Worm (Caenorhabditis elegans): ENCODE data around the gene sly-1.

sly-1 gene

ce11 chrIII:10505943-10506698 is 737 bp upstream of the sly-1 start (continued):
- TF ChIP-seq lsy-27 (tag; optimal IDR thresholded peaks at IDR 0.05; ENCODE audit: borderline replicate concordance, insufficient read depth) (no peak), tbp1 (GFP tag; optimal IDR thresholded peaks at IDR 0.05) (peak; percentile 62), rec-8 (tag; optimal IDR thresholded peaks at IDR 0.05) (no peak), madf-8 (GFP tag; conservative IDR thresholded peaks at IDR 0.05) (peak; percentile 70), lin-26 (GFP tag; IDR thresholded peaks at IDR 0.05) (peak; percentile 96), T07F8.4 (tag; optimal IDR thresholded peaks at IDR 0.05) (no peak)

- TF ChIP-seq aptf-2 (GFP tag; conservative IDR thresholded peaks at IDR 0.05) (no peak), ceh-27 (GFP tag; optimal IDR thresholded peaks at IDR 0.05) (no peak), Y53F4B.3 (GFP tag; IDR thresholded peaks at IDR 0.05) (no peak), mes-4 (tag; optimal IDR thresholded peaks at IDR 0.05) (no peak), mxl-1 (tag; optimal IDR thresholded peaks at IDR 0.05) (no peak), nhr-27 (tag; optimal IDR thresholded peaks at IDR 0.05) (no peak), hmg-20 (GFP tag; IDR thresholded peaks at IDR 0.05) (no peak)
Observed at ce11 chrIII:10512570-10512969, 5.7 kb downstream of the sly-1 start.

- TF ChIP-seq Y95B8A.8 (GFP tag; IDR thresholded peaks at IDR 0.05), result no peak
- TF ChIP-seq B0261.1 (tag; optimal IDR thresholded peaks at IDR 0.05), result no peak
- TF ChIP-seq hmg-1.2 (GFP tag; IDR thresholded peaks at IDR 0.05), result no peak
Observed at ce11 chrIII:10515751-10516150, 8.9 kb downstream of the sly-1 start.

- TF ChIP-seq aptf-3 (GFP tag; IDR thresholded peaks at IDR 0.05), result no peak
- 0 out of 2 replicates have a peak, but pooled peaks have one; percentile 51 for TF ChIP-seq nfyb-1 (GFP tag; IDR thresholded peaks at IDR 0.05)
Observed at ce11 chrIII:10518884-10519283, 12.0 kb downstream of the sly-1 start.

ce11 chrIII:10519615-10520014 is 12.8 kb downstream of the sly-1 start:
- TF ChIP-seq F57A8.1 (GFP tag; optimal IDR thresholded peaks at IDR 0.05), result no peak
- TF ChIP-seq lin-35 (GFP tag; optimal IDR thresholded peaks at IDR 0.05), result no peak
- no peak for TF ChIP-seq B0261.1 (tag; optimal IDR thresholded peaks at IDR 0.05)
- TF ChIP-seq lin-26 (GFP tag; IDR thresholded peaks at IDR 0.05), result no peak
- no peak for TF ChIP-seq Y79H2A.3 (GFP tag; conservative IDR thresholded peaks at IDR 0.05)
- TF ChIP-seq ceh-91 (GFP tag; IDR thresholded peaks at IDR 0.05), result no peak
- TF ChIP-seq bed-1 (GFP tag; IDR thresholded peaks at IDR 0.05), result no peak
- no peak for TF ChIP-seq ztf-25 (GFP tag; IDR thresholded peaks at IDR 0.05)
- TF ChIP-seq F55B11.4 (tag; optimal IDR thresholded peaks at IDR 0.05; ENCODE audit: borderline replicate concordance, insufficient read depth), result no peak
- TF ChIP-seq ceh-79 (tag; optimal IDR thresholded peaks at IDR 0.05), result no peak
- no peak for TF ChIP-seq attf-5 (GFP tag; optimal IDR thresholded peaks at IDR 0.05)
- TF ChIP-seq ceh-27 (GFP tag; optimal IDR thresholded peaks at IDR 0.05), result no peak
- no peak for TF ChIP-seq unc-130 (GFP tag; optimal IDR thresholded peaks at IDR 0.05)

- TF ChIP-seq Y56A3A.18 (GFP tag; IDR thresholded peaks at IDR 0.05) (no peak), madf-8 (GFP tag; conservative IDR thresholded peaks at IDR 0.05) (no peak), lin-54 (GFP tag; optimal IDR thresholded peaks at IDR 0.05) (no peak), egrh-3 (GFP tag; IDR thresholded peaks at IDR 0.05) (0 out of 2 replicates have a peak, but pooled peaks have one; percentile 6), lsl-1 (GFP tag; optimal IDR thresholded peaks at IDR 0.05) (no peak), repo-1 (tag; optimal IDR thresholded peaks at IDR 0.05) (no peak), rpc-1 (optimal IDR thresholded peaks at IDR 0.05) (no peak), rpc-1 (tag; optimal IDR thresholded peaks at IDR 0.05) (no peak)
Observed at ce11 chrIII:10520523-10520922, 13.7 kb downstream of the sly-1 start, which contains the start of gene unc-49. Gene unc-49, plus strand, starts transcription at chrIII:10520762.
